Worm (Caenorhabditis elegans) whole organism, late embryonic: ENCODE measurements around the gene spig-9.

ENCODE experiments used
- ama-1 ChIP-seq: fragments of 150-350 bp; optimal IDR thresholded peaks from 2 replicates; lab custom pipeline; 2014
- elt-4 ChIP-seq: sonication (generic microtip); optimal IDR thresholded peaks from 2 replicates; lab custom pipeline; 2016; ENCODE audit warnings: missing genetic modification characterization, missing compliant biosample characterization
- hlh-30 ChIP-seq: sonication (generic microtip); optimal IDR thresholded peaks from 2 replicates; lab custom pipeline; 2017; ENCODE audit warnings: antibody characterized with exemption, missing genetic modification characterization, missing compliant biosample characterization; ENCODE audit not compliant: insufficient read depth
- mec-3 ChIP-seq: sonication (generic microtip); optimal IDR thresholded peaks from 2 replicates; lab custom pipeline; 2016; ENCODE audit warnings: borderline replicate concordance, missing genetic modification characterization, missing compliant biosample characterization
- nhr-11 ChIP-seq: fragments of 150-350 bp; optimal IDR thresholded peaks from 2 replicates; lab custom pipeline; 2014; ENCODE audit warnings: missing biosample characterization, missing genetic modification characterization
- odd-2 ChIP-seq: sonication (generic microtip); optimal IDR thresholded peaks from 2 replicates; lab custom pipeline; 2017; ENCODE audit warnings: antibody characterized with exemption, mild to moderate bottlenecking, missing genetic modification characterization, missing compliant biosample characterization

- TF ChIP-seq ama-1 (lab: Kevin White, UChicago) (no peak), elt-4 (tag; lab: Kevin White, UChicago) (no peak), mec-3 (tag; lab: Kevin White, UChicago) (no peak), hlh-30 (tag; lab: Kevin White, UChicago) (no peak), odd-2 (tag; lab: Kevin White, UChicago) (no peak), nhr-11 (tag; lab: Kevin White, UChicago) (no peak)
Measured at ce11 chrV:13591504-13592174, 20.0 kb downstream of the spig-9 start, which contains the start of gene tbcb-1.
